Worm (Caenorhabditis elegans): ENCODE data around the gene rbx-1.

Gene rbx-1

DNA sequence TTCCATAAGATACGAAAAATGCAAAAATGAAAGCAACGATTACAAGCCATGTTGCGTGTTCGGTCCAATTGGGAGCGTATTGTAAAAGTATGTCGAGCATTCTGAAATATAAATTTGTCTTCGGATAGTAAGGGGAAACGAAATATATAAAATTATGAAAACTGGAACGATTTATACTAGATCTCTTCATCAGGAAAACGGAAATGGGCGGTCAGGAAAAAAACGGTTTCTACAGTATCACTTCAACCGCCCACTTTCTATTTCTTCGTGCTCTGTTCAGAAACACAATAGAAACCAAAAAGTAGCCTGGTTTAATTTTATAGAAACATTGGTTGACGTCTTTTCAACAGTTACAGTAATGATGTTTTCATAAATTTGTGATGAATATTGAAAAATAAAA, 28.8 kb downstream of the rbx-1 start, which contains the start of gene pitr-4:
pitr-4 (minus strand) TSS at position 101 of the 400 bp plus-strand sequence.
- TF ChIP-seq rnt-1 (tag; optimal IDR thresholded peaks at IDR 0.05) (no peak), pax-1 (tag; optimal IDR thresholded peaks at IDR 0.05) (no peak), hlh-6 (tag; optimal IDR thresholded peaks at IDR 0.05) (no peak), fax-1 (tag; optimal IDR thresholded peaks at IDR 0.05) (no peak), fkh-10 (GFP tag; optimal IDR thresholded peaks at IDR 0.05) (no peak), ama-1 (optimal IDR thresholded peaks at IDR 0.05) (no peak), lim-6 (tag; optimal IDR thresholded peaks at IDR 0.05) (no peak), sox-4 (tag; optimal IDR thresholded peaks at IDR 0.05) (no peak), ztf-16 (tag; optimal IDR thresholded peaks at IDR 0.05) (no peak), odd-2 (tag; optimal IDR thresholded peaks at IDR 0.05) (no peak), ttx-3 (tag; optimal IDR thresholded peaks at IDR 0.05) (no peak), K09A11.1 (tag; optimal IDR thresholded peaks at IDR 0.05; ENCODE audit: insufficient read depth) (no peak)

DNA sequence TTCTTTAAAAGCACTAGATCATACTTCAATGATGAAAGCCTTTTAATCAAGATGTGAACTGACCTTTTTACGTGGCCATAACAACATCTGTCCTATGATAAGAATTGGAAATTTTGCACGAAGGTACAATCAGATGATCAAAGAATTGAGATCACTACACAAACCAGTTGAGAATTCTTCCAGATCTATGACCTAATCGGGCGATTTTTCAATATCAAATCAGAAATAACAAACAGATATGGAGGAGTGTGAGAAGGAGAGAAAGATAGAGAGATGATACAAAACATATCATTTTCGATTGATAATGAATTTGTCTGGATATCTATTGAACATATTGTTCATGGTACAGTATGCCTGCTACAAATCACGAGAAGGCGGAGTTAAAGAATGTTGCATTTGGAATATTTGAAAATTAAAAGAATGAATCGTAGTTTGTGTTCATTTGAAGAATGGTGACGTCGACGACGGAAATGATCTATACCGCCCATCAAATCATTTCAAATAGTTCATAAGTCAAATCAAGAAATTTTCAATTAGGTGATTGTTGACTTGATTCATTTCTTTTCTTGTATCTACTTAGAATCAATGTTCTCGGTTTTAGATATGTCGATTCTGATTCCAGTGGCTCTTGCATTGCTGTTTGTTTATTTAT, 36.0 kb downstream of the rbx-1 start, which contains the start of gene cyp-29A4:
cyp-29A4 (plus strand) TSS at position 602 of the 652 bp plus-strand sequence.
- TF ChIP-seq odd-2 (tag; optimal IDR thresholded peaks at IDR 0.05), result no peak
- no peak for TF ChIP-seq K09A11.1 (tag; optimal IDR thresholded peaks at IDR 0.05; ENCODE audit: insufficient read depth)
- no peak for TF ChIP-seq unc-42 (tag; optimal IDR thresholded peaks at IDR 0.05)
- TF ChIP-seq pha-4 (tag; optimal IDR thresholded peaks at IDR 0.05), result no peak
- TF ChIP-seq sdc-2 (tag; optimal IDR thresholded peaks at IDR 0.05), result no peak
- TF ChIP-seq lim-6 (tag; optimal IDR thresholded peaks at IDR 0.05), result no peak
- no peak for TF ChIP-seq elt-2 (tag; optimal IDR thresholded peaks at IDR 0.05)
- no peak for TF ChIP-seq gmeb-2 (tag; optimal IDR thresholded peaks at IDR 0.05)

DNA sequence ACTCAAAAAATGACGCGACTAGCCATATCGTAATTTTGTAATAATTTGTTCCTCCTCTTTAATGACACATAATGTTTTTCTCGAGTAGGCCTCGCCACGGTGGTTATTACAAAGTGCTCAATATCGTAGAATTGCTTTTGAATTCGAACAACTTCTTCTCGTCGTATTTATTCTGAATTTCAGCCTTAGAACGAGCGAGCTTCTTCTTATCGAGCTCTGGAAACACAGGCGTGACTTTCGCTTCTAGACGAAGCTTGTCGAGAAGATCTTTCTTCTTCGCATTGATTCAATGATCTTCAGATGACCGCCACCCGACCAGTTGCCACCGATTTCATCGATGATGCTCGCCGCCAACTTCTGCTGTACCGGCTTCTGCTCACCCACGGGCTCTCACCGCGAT, 39.0 kb downstream of the rbx-1 start, which contains the start of gene T06E4.21:
T06E4.21 (plus strand) TSS at position 301 of the 400 bp plus-strand sequence.
- TF ChIP-seq hlh-13 (GFP tag; optimal IDR thresholded peaks at IDR 0.05) (no peak), C08G9.2 (tag; optimal IDR thresholded peaks at IDR 0.05) (no peak), ceh-34 (tag; optimal IDR thresholded peaks at IDR 0.05) (no peak), sdc-2 (tag; optimal IDR thresholded peaks at IDR 0.05) (no peak), pax-1 (tag; optimal IDR thresholded peaks at IDR 0.05) (no peak), K09A11.1 (tag; optimal IDR thresholded peaks at IDR 0.05; ENCODE audit: insufficient read depth) (no peak), tbx-7 (tag; optimal IDR thresholded peaks at IDR 0.05) (no peak), unc-42 (tag; optimal IDR thresholded peaks at IDR 0.05) (no peak), tbx-2 (tag; optimal IDR thresholded peaks at IDR 0.05) (no peak), hlh-8 (tag; optimal IDR thresholded peaks at IDR 0.05) (no peak), sox-2 (GFP tag; IDR thresholded peaks at IDR 0.05) (no peak), nhr-232 (tag; optimal IDR thresholded peaks at IDR 0.05) (no peak), hlh-15 (tag; optimal IDR thresholded peaks at IDR 0.05) (no peak), lin-11 (tag; optimal IDR thresholded peaks at IDR 0.05) (no peak), rnt-1 (tag; optimal IDR thresholded peaks at IDR 0.05) (no peak), ztf-16 (tag; optimal IDR thresholded peaks at IDR 0.05) (no peak)

DNA sequence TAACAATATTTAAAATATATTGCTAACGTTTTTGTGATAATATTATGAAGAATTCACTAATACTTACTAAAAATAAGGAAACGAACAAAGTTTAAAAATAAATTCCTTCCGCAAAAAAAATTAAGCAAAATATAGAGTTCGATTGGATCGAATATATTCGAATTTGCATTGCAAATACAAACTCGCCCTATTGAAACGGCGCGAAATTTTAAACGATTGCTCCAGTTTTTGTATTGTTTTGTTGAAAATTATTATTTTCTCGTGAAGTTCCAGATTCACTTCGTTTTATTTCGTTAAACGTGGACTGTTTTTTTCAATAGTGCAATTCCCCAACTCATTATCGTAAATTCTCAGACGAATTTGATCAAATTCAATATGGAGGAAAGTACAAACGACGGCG, 44.8 kb downstream of the rbx-1 start, which contains the start of the genes atl-1 and hcp-2:
atl-1 (minus strand) TSS at position 89 of the 400 bp plus-strand sequence.
hcp-2 (plus strand) TSS at position 353 of the 400 bp plus-strand sequence.
- TF ChIP-seq lin-11 (tag; optimal IDR thresholded peaks at IDR 0.05), result no peak
- no peak for TF ChIP-seq ets-4 (tag; optimal IDR thresholded peaks at IDR 0.05)
- TF ChIP-seq dve-1 (tag; optimal IDR thresholded peaks at IDR 0.05), result no peak
- no peak for TF ChIP-seq pha-4 (tag; optimal IDR thresholded peaks at IDR 0.05)
- TF ChIP-seq ceh-9 (tag; optimal IDR thresholded peaks at IDR 0.05), result no peak
- TF ChIP-seq T23F11.4 (GFP tag; optimal IDR thresholded peaks at IDR 0.05), result no peak
- TF ChIP-seq ttx-3 (tag; optimal IDR thresholded peaks at IDR 0.05), result no peak
